Worm (Caenorhabditis elegans) whole organism, L4 larva: ENCODE data around the gene klo-2.
A peak's percentile ranks its signal among the peaks of the same experiment; 100 is the strongest.
"Not testable (repeated sequence)": the region's sequence is repeated elsewhere in the genome, so short reads cannot be mapped to it uniquely, and the experiment has no call there.

Experiments
- F49E8.2 ChIP-seq: sonication (generic microtip); optimal IDR thresholded peaks from 2 replicates; lab custom pipeline; 2016; ENCODE audit warnings: missing compliant biosample characterization, mild to moderate bottlenecking, missing genetic modification characterization, borderline replicate concordance
- T20F7.1 ChIP-seq: fragments of 200-800 bp; sonication (Bioruptor generic); optimal IDR thresholded peaks from 2 replicates; lab custom pipeline; 2018; ENCODE audit warnings: mild to moderate bottlenecking, missing genetic modification characterization, missing compliant biosample characterization
- Y105C5A.15 ChIP-seq: fragments of 200-800 bp; sonication (Bioruptor generic); IDR thresholded peaks from 2 replicates; pipeline ENCODE4 v1.3.6; 2022; ENCODE audit warnings: missing genetic modification characterization, missing compliant biosample characterization
- Y75B8A.6 ChIP-seq: fragments of 200-800 bp; sonication (Bioruptor generic); IDR thresholded peaks from 2 replicates; pipeline ENCODE4 v1.3.6; 2022; ENCODE audit warnings: missing genetic modification reagents, missing genetic modification characterization, missing compliant biosample characterization
- aha-1 ChIP-seq: fragments of 150-350 bp; peaks from one replicate; lab custom pipeline; 2014; ENCODE audit warnings: missing biosample characterization, missing genetic modification characterization
- arid-1 ChIP-seq: fragments of 200-800 bp; sonication (Bioruptor generic); conservative IDR thresholded peaks from 2 replicates; pipeline ENCODE4 v1.3.6; 2022; ENCODE audit warnings: missing genetic modification reagents, missing genetic modification characterization, missing compliant biosample characterization
- attf-4 ChIP-seq: sonication (generic microtip); optimal IDR thresholded peaks from 3 replicates; lab custom pipeline; 2017; ENCODE audit warnings: missing biosample characterization, missing genetic modification characterization
- daf-16 ChIP-seq, 3 experiments: sonication (generic microtip); optimal IDR thresholded peaks; 2 replicates each; lab custom pipeline; 2016 to 2017; ENCODE audit warnings: missing genetic modification characterization in 3 of 3, missing genetic modification reagents in 3 of 3, mild to moderate bottlenecking in 2 of 3, missing compliant biosample characterization in 2 of 3, missing biosample characterization in 1 of 3, moderate library complexity in 1 of 3
- dmd-6 ChIP-seq: fragments of 200-800 bp; sonication (Bioruptor generic); IDR thresholded peaks from 2 replicates; pipeline ENCODE4 v1.3.6; 2022; ENCODE audit warnings: missing genetic modification reagents, missing genetic modification characterization, missing compliant biosample characterization
- dmd-9 ChIP-seq: fragments of 200-800 bp; sonication (Bioruptor generic); IDR thresholded peaks from 2 replicates; pipeline ENCODE4 v1.3.6; 2022; ENCODE audit warnings: missing genetic modification reagents, missing genetic modification characterization, missing compliant biosample characterization
- duxl-1 ChIP-seq: sonication (generic microtip); optimal IDR thresholded peaks from 2 replicates; lab custom pipeline; 2016; ENCODE audit warnings: mild to moderate bottlenecking, missing genetic modification characterization, moderate library complexity, missing compliant biosample characterization; ENCODE audit not compliant: poor library complexity
- dve-1 ChIP-seq: sonication (generic microtip); optimal IDR thresholded peaks from 2 replicates; lab custom pipeline; 2017; ENCODE audit warnings: antibody characterized with exemption, mild to moderate bottlenecking, missing genetic modification characterization, missing compliant biosample characterization; ENCODE audit not compliant: insufficient read depth
- egl-43 ChIP-seq: fragments of 200-800 bp; sonication (Bioruptor generic); IDR thresholded peaks from 2 replicates; pipeline ENCODE4 v1.3.6; 2022; ENCODE audit warnings: missing genetic modification reagents, missing genetic modification characterization, missing compliant biosample characterization
- hlh-11 ChIP-seq: fragments of 200-800 bp; sonication (Bioruptor generic); optimal IDR thresholded peaks from 2 replicates; lab custom pipeline; 2018; ENCODE audit warnings: mild to moderate bottlenecking, missing genetic modification characterization, missing compliant biosample characterization
- hlh-30 ChIP-seq: sonication (generic microtip); optimal IDR thresholded peaks from 2 replicates; lab custom pipeline; 2017; ENCODE audit warnings: antibody characterized with exemption, mild to moderate bottlenecking, missing genetic modification characterization, missing compliant biosample characterization; ENCODE audit not compliant: insufficient read depth
- hmg-1.1 ChIP-seq: fragments of 200-800 bp; sonication (Bioruptor generic); IDR thresholded peaks from 2 replicates; pipeline ENCODE4 v1.3.6; 2022; ENCODE audit warnings: missing genetic modification reagents, missing genetic modification characterization, missing compliant biosample characterization
- lin-15B ChIP-seq: fragments of 150-350 bp; sonication (generic microtip); optimal IDR thresholded peaks from 3 replicates; lab custom pipeline; 2014; ENCODE audit warnings: missing biosample characterization, missing genetic modification characterization
- lin-39 ChIP-seq: fragments of 150-350 bp; optimal IDR thresholded peaks from 2 replicates; lab custom pipeline; 2014; ENCODE audit warnings: missing biosample characterization, missing genetic modification reagents, missing genetic modification characterization
- lsy-2 ChIP-seq, 2 experiments: fragments of 150-350 bp in 1 of 2; sonication (generic microtip) in 1 of 2; optimal IDR thresholded peaks; 2 replicates each; lab custom pipeline; 2014 to 2017; ENCODE audit warnings: missing biosample characterization in 2 of 2, missing genetic modification characterization in 2 of 2
- mdl-1 ChIP-seq, 2 experiments: fragments of 150-350 bp in 1 of 2; sonication (generic microtip) in 1 of 2; optimal IDR thresholded peaks; 2 replicates each; lab custom pipeline; 2014 to 2017; ENCODE audit warnings: missing biosample characterization in 2 of 2, missing genetic modification characterization in 2 of 2
- mdt-29 ChIP-seq: fragments of 200-800 bp; sonication (Bioruptor generic); IDR thresholded peaks from 2 replicates; pipeline ENCODE4 v1.3.6; 2022; ENCODE audit warnings: missing genetic modification reagents, missing genetic modification characterization, missing compliant biosample characterization
- mes-2 ChIP-seq: sonication (generic microtip); optimal IDR thresholded peaks from 2 replicates; lab custom pipeline; 2016; ENCODE audit warnings: missing genotype, mild to moderate bottlenecking, missing genetic modification characterization, missing compliant biosample characterization; ENCODE audit not compliant: poor library complexity, severe bottlenecking
- mxl-3 ChIP-seq: fragments of 200-800 bp; sonication (Bioruptor generic); optimal IDR thresholded peaks from 2 replicates; lab custom pipeline; 2018; ENCODE audit warnings: mild to moderate bottlenecking, missing genetic modification characterization, missing compliant biosample characterization
- nhr-28 ChIP-seq: fragments of 150-350 bp; optimal IDR thresholded peaks from 2 replicates; lab custom pipeline; 2014; ENCODE audit warnings: missing biosample characterization, missing genetic modification characterization
- nhr-48 ChIP-seq: sonication (generic microtip); optimal IDR thresholded peaks from 2 replicates; lab custom pipeline; 2016; ENCODE audit warnings: mild to moderate bottlenecking, missing genetic modification characterization, missing compliant biosample characterization
- nhr-6 ChIP-seq: fragments of 150-350 bp; optimal IDR thresholded peaks from 2 replicates; lab custom pipeline; 2014; ENCODE audit warnings: missing biosample characterization, missing genetic modification characterization
- nhr-77 ChIP-seq: fragments of 150-350 bp; optimal IDR thresholded peaks from 2 replicates; lab custom pipeline; 2014; ENCODE audit warnings: missing biosample characterization, missing genetic modification characterization
- pha-4 ChIP-seq, 2 experiments: fragments of 150-350 bp in 1 of 2; fragments of 200-800 bp in 1 of 2; sonication (Bioruptor generic) in 1 of 2; IDR thresholded peaks in 1 of 2; optimal IDR thresholded peaks in 1 of 2; 2 replicates each; pipeline versions ENCODE4 v1.3.6 to Lab custom; 2014 to 2022; ENCODE audit warnings: missing genetic modification characterization in 2 of 2, missing genetic modification reagents in 2 of 2, missing biosample characterization in 1 of 2, missing compliant biosample characterization in 1 of 2
- php-3 ChIP-seq: fragments of 200-800 bp; sonication (Bioruptor generic); IDR thresholded peaks from 2 replicates; pipeline ENCODE4 v1.3.6; 2022; ENCODE audit warnings: missing genetic modification reagents, missing genetic modification characterization, missing compliant biosample characterization
- pqm-1 ChIP-seq: sonication (generic microtip); optimal IDR thresholded peaks from 2 replicates; lab custom pipeline; 2017; ENCODE audit warnings: missing biosample characterization, missing genetic modification characterization
- saeg-2 ChIP-seq: fragments of 200-800 bp; sonication (Bioruptor generic); IDR thresholded peaks from 2 replicates; pipeline ENCODE4 v1.3.6; 2022; ENCODE audit warnings: missing genetic modification reagents, missing genetic modification characterization, missing compliant biosample characterization
- unc-39 ChIP-seq: sonication (generic microtip); optimal IDR thresholded peaks from 2 replicates; lab custom pipeline; 2017; ENCODE audit warnings: missing biosample characterization, missing genetic modification characterization
- unc-62 ChIP-seq, 3 experiments: fragments of 150-350 bp in 1 of 3; sonication (generic microtip); optimal IDR thresholded peaks in 2 of 3; peaks in 1 of 3; 1 replicate in 1 of 3; 2 replicates in 2 of 3; lab custom pipeline; 2014 to 2017; ENCODE audit warnings: missing biosample characterization in 3 of 3, missing genetic modification characterization in 3 of 3, missing genetic modification reagents in 3 of 3, missing genotype in 1 of 3
- vab-7 ChIP-seq: fragments of 200-800 bp; sonication (Bioruptor generic); IDR thresholded peaks from 2 replicates; pipeline ENCODE4 v1.3.6; 2022; ENCODE audit warnings: missing genetic modification reagents, missing genetic modification characterization, missing compliant biosample characterization
- zfp-3 ChIP-seq: fragments of 200-800 bp; sonication (Bioruptor generic); conservative IDR thresholded peaks from 2 replicates; pipeline ENCODE4 v1.3.6; 2022; ENCODE audit warnings: missing genetic modification reagents, missing genetic modification characterization, missing compliant biosample characterization

The klo-2 gene

ce11 chrIII:2426122-2426521 lies 19.9 kb upstream of the klo-2 start, which contains the start of gene W04B5.8:
Gene W04B5.8 (plus strand): TSS chrIII:2426316.
- TF ChIP-seq Y105C5A.15 (GFP tag; lab: Robert Waterston, UW) (no peak), mes-2 (peak; percentile 19), attf-4 (tag; lab: Kevin White, UChicago) (no peak), hmg-1.1 (GFP tag; lab: Robert Waterston, UW) (peak; percentile 35; the same call in 1 of the 2 replicates), aha-1 (peak; percentile 80), lsy-2 (tag; optimal IDR thresholded peaks at IDR 0.05; lab: Kevin White, UChicago) (peak in 1 of 2 experiments; percentile 4), lin-39 (no peak), mxl-3 (no peak)

- TF ChIP-seq dmd-9 (GFP tag; lab: Robert Waterston, UW) (no peak), egl-43 (GFP tag; lab: Robert Waterston, UW) (no peak), duxl-1 (tag; lab: Kevin White, UChicago) (peak; percentile 14), F49E8.2 (tag; lab: Kevin White, UChicago) (no peak), php-3 (no peak), pha-4 (GFP tag; IDR thresholded peaks at IDR 0.05; lab: Robert Waterston, UW) (no peak), pha-4 (tag; optimal IDR thresholded peaks at IDR 0.05; lab: Kevin White, UChicago) (no peak), nhr-28 (peak; percentile 9)
Observed at ce11 chrIII:2432925-2433324, 13.1 kb upstream of the klo-2 start.

DNA sequence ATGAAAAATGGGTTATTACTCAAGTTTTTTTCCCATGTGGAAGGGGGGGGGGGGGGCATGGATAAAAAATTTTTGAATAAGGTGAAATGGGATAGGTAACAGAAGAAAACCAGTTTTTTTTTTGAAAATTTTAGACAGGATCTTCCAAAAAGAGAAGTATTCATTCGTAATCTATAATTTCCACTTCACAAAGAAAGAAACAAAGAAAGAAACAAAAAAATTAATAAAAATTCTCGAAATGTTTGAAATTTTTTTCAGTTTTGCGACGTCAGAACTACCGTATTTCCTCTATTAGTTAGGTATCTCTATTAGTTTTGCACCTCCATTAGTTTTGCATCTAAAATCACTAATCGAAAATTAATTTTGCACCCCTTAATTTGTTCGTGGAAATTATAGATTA lies 10.6 kb upstream of the klo-2 start, which contains the start of gene W04B5.6:
TSS of gene W04B5.6 (minus strand) at position 101 of the 400 bp plus-strand sequence.
- TF ChIP-seq arid-1 (GFP tag; lab: Robert Waterston, UW); nhr-6 (tag; lab: Kevin White, UChicago); zfp-3 (GFP tag; lab: Robert Waterston, UW): not testable (repeated sequence)

DNA sequence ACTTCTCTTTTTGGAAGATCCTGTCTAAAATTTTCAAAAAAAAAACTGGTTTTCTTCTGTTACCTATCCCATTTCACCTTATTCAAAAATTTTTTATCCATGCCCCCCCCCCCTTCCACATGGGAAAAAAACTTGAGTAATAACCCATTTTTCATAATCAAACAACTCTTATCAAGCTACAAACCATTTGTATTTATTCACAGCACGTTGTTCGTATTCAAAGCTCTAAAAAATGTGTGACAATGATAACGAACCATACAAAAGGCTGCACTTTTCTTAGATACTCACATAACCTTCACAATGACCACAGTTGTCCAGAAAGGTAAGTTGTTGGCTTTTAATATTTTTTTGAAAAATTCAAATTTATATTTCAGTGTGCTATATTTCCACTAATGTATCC lies 10.2 kb upstream of the klo-2 start, which contains the start of gene E02H9.6:
TSS of gene E02H9.6 (plus strand) at position 301 of the 400 bp plus-strand sequence.
- not testable (repeated sequence) for TF ChIP-seq mxl-3; nhr-48 (tag; lab: Kevin White, UChicago); zfp-3 (GFP tag; lab: Robert Waterston, UW)

ce11 chrIII:2438543-2438942 lies 7.5 kb upstream of the klo-2 start, which contains the start of gene E02H9.13:
Gene E02H9.13 (minus strand): TSS chrIII:2438741.
- TF ChIP-seq unc-62 (GFP tag; optimal IDR thresholded peaks at IDR 0.05 in 1 of 2; lab: Kevin White, UChicago) (peak in 1 of 2 experiments; percentile 29), unc-62 (tag; optimal IDR thresholded peaks at IDR 0.05; lab: Kevin White, UChicago) (no peak), nhr-48 (tag; lab: Kevin White, UChicago) (no peak)

ce11 chrIII:2454757-2455306 lies 8.8 kb downstream of the klo-2 start, which contains the start of gene nhr-121:
Gene nhr-121 (minus strand): TSS chrIII:2454807.
- TF ChIP-seq Y75B8A.6 (GFP tag; lab: Robert Waterston, UW) (no peak), pqm-1 (tag; lab: Kevin White, UChicago) (peak; percentile 10), T20F7.1 (GFP tag; lab: Kevin White, UChicago) (peak; percentile 20), lin-15B (tag; lab: Kevin White, UChicago) (no peak), aha-1 (peak; percentile 92), daf-16 (GFP tag; optimal IDR thresholded peaks at IDR 0.05; lab: Kevin White, UChicago) (no peak), daf-16 (tag; optimal IDR thresholded peaks at IDR 0.05; lab: Kevin White, UChicago) (peak; percentile 60), dve-1 (tag; lab: Kevin White, UChicago) (peak; percentile 72), saeg-2 (GFP tag; lab: Robert Waterston, UW) (no peak), unc-39 (no peak), nhr-77 (tag; lab: Kevin White, UChicago) (peak; percentile 57), mdl-1 (tag; optimal IDR thresholded peaks at IDR 0.05; lab: Kevin White, UChicago) (peak in 1 of 2 experiments; percentile 62), hlh-11 (tag; lab: Kevin White, UChicago) (peak; percentile 61), mdt-29 (GFP tag; lab: Robert Waterston, UW) (0 out of 2 replicates have a peak, but pooled peaks have one; percentile 12), nhr-28 (peak; percentile 96), vab-7 (GFP tag; lab: Robert Waterston, UW) (no peak), hlh-30 (no peak), dmd-6 (peak; percentile 70)
